Worm (Caenorhabditis elegans) whole organism, L1 larva: Measurements from ENCODE around the gene T03F6.4.

Experiments used
- C04F5.9 ChIP-seq: sonication (generic microtip); optimal IDR thresholded peaks from 2 replicates; lab custom pipeline; 2016; ENCODE audit warnings: missing genetic modification characterization, missing compliant biosample characterization
- C16A3.4 ChIP-seq: fragments of 150-350 bp; optimal IDR thresholded peaks from 2 replicates; lab custom pipeline; 2014; ENCODE audit warnings: missing biosample characterization, missing genetic modification characterization
- C34B4.2 ChIP-seq: sonication (generic microtip); optimal IDR thresholded peaks from 2 replicates; lab custom pipeline; 2017; ENCODE audit warnings: mild to moderate bottlenecking, missing genetic modification characterization, missing compliant biosample characterization
- F16B12.6 ChIP-seq: fragments of 150-350 bp; optimal IDR thresholded peaks from 2 replicates; lab custom pipeline; 2014; ENCODE audit warnings: missing biosample characterization, missing genetic modification characterization
- Y116A8C.19 ChIP-seq: sonication (generic microtip); optimal IDR thresholded peaks from 2 replicates; lab custom pipeline; 2016; ENCODE audit warnings: missing compliant biosample characterization, missing genetic modification characterization, borderline replicate concordance
- aly-2 ChIP-seq: fragments of 150-350 bp; optimal IDR thresholded peaks from 2 replicates; lab custom pipeline; 2014; ENCODE audit warnings: missing biosample characterization, missing genetic modification characterization
- blmp-1 ChIP-seq: fragments of 150-350 bp; optimal IDR thresholded peaks from 2 replicates; lab custom pipeline; 2014; ENCODE audit warnings: missing biosample characterization, missing genetic modification characterization
- ceh-88 ChIP-seq: fragments of 200-800 bp; sonication (Bioruptor generic); IDR thresholded peaks from 2 replicates; pipeline ENCODE4 v1.3.6; 2022; ENCODE audit warnings: missing genetic modification characterization, missing compliant biosample characterization
- ces-1 ChIP-seq: fragments of 150-350 bp; optimal IDR thresholded peaks from 2 replicates; lab custom pipeline; 2014; ENCODE audit warnings: missing biosample characterization, missing genetic modification reagents, missing genetic modification characterization
- dsc-1 ChIP-seq: sonication (generic microtip); optimal IDR thresholded peaks from 2 replicates; lab custom pipeline; 2016; ENCODE audit warnings: mild to moderate bottlenecking, missing genetic modification characterization, missing compliant biosample characterization
- efl-1 ChIP-seq, 4 experiments: fragments of 150-350 bp; optimal IDR thresholded peaks in 3 of 4; peaks in 1 of 4; 1 replicate in 1 of 4; 2 replicates in 3 of 4; lab custom pipeline; 2014; ENCODE audit warnings: missing biosample characterization in 2 of 4, missing genetic modification characterization in 2 of 4, missing genetic modification reagents in 2 of 4
- egl-13 ChIP-seq: sonication (generic microtip); optimal IDR thresholded peaks from 2 replicates; lab custom pipeline; 2016; ENCODE audit warnings: missing genotype, missing genetic modification reagents, missing genetic modification characterization, missing compliant biosample characterization
- egl-27 ChIP-seq, 2 experiments: fragments of 150-350 bp in 1 of 2; sonication (generic microtip); optimal IDR thresholded peaks; 3 replicates each; lab custom pipeline; 2017 to 2018; ENCODE audit warnings: missing biosample characterization in 2 of 2, missing genetic modification characterization in 2 of 2, missing genetic modification reagents in 2 of 2
- elt-2 ChIP-seq: sonication (generic microtip); optimal IDR thresholded peaks from 2 replicates; lab custom pipeline; 2016; ENCODE audit warnings: missing genetic modification characterization, mild to moderate bottlenecking, inconsistent platforms, missing compliant biosample characterization, missing genetic modification reagents
- fkh-8 ChIP-seq: sonication (generic microtip); optimal IDR thresholded peaks from 2 replicates; lab custom pipeline; 2016; ENCODE audit warnings: mild to moderate bottlenecking, missing genetic modification characterization, missing compliant biosample characterization
- fos-1 ChIP-seq: fragments of 150-350 bp; optimal IDR thresholded peaks from 2 replicates; lab custom pipeline; 2014; ENCODE audit warnings: missing biosample characterization, missing genetic modification characterization
- grh-1 ChIP-seq: fragments of 200-800 bp; sonication (Bioruptor generic); IDR thresholded peaks from 2 replicates; pipeline ENCODE4 v1.3.6; 2022; ENCODE audit warnings: missing genetic modification reagents, missing genetic modification characterization, missing compliant biosample characterization
- hlh-17 ChIP-seq: fragments of 200-800 bp; sonication (Bioruptor generic); optimal IDR thresholded peaks from 2 replicates; lab custom pipeline; 2018; ENCODE audit warnings: missing genetic modification characterization, mild to moderate bottlenecking, missing compliant biosample characterization, moderate library complexity, borderline replicate concordance
- hlh-4 ChIP-seq: sonication (generic microtip); optimal IDR thresholded peaks from 2 replicates; lab custom pipeline; 2016; ENCODE audit warnings: mild to moderate bottlenecking, missing genetic modification characterization, missing compliant biosample characterization
- isw-1 ChIP-seq: fragments of 200-800 bp; sonication (Bioruptor generic); IDR thresholded peaks from 2 replicates; pipeline ENCODE4 v1.3.6; 2022; ENCODE audit warnings: missing genetic modification characterization, missing compliant biosample characterization
- jun-1 ChIP-seq: fragments of 150-350 bp; optimal IDR thresholded peaks from 2 replicates; lab custom pipeline; 2014; ENCODE audit warnings: missing biosample characterization, missing genetic modification reagents, missing genetic modification characterization
- lin-14 ChIP-seq: fragments of 200-800 bp; sonication (Bioruptor generic); optimal IDR thresholded peaks from 2 replicates; lab custom pipeline; 2018; ENCODE audit warnings: mild to moderate bottlenecking, missing genetic modification characterization, moderate library complexity, missing compliant biosample characterization
- lin-15B ChIP-seq: fragments of 150-350 bp; sonication (generic microtip); optimal IDR thresholded peaks from 3 replicates; lab custom pipeline; 2014; ENCODE audit warnings: missing biosample characterization, missing genetic modification characterization
- lir-3 ChIP-seq: sonication (generic microtip); optimal IDR thresholded peaks from 2 replicates; lab custom pipeline; 2016; ENCODE audit warnings: mild to moderate bottlenecking, missing genetic modification characterization, moderate library complexity, missing compliant biosample characterization; ENCODE audit not compliant: poor library complexity
- mab-9 ChIP-seq: fragments of 200-800 bp; sonication (Bioruptor generic); IDR thresholded peaks from 2 replicates; pipeline ENCODE4 v1.3.6; 2022; ENCODE audit warnings: missing genetic modification reagents, missing genetic modification characterization, missing compliant biosample characterization
- mdl-1 ChIP-seq, 2 experiments: fragments of 150-350 bp; optimal IDR thresholded peaks; 2 replicates each; lab custom pipeline; 2014 to 2017; ENCODE audit warnings: missing biosample characterization in 2 of 2, missing genetic modification characterization in 2 of 2, inconsistent platforms in 1 of 2
- mep-1 ChIP-seq: fragments of 150-350 bp; optimal IDR thresholded peaks from 2 replicates; lab custom pipeline; 2014; ENCODE audit warnings: missing biosample characterization, missing genetic modification characterization
- nhr-11 ChIP-seq: fragments of 150-350 bp; optimal IDR thresholded peaks from 2 replicates; lab custom pipeline; 2014; ENCODE audit warnings: missing biosample characterization, missing genetic modification characterization
- nhr-19 ChIP-seq: fragments of 200-800 bp; sonication (Bioruptor generic); conservative IDR thresholded peaks from 2 replicates; pipeline ENCODE4 v1.3.6; 2022; ENCODE audit warnings: missing genetic modification characterization, missing compliant biosample characterization
- nhr-237 ChIP-seq: fragments of 150-350 bp; optimal IDR thresholded peaks from 2 replicates; lab custom pipeline; 2014; ENCODE audit warnings: missing biosample characterization, missing genetic modification characterization
- nhr-71 ChIP-seq: sonication (generic microtip); optimal IDR thresholded peaks from 2 replicates; lab custom pipeline; 2016; ENCODE audit warnings: mild to moderate bottlenecking, missing genetic modification characterization, moderate library complexity, missing compliant biosample characterization
- nhr-77 ChIP-seq: fragments of 150-350 bp; optimal IDR thresholded peaks from 2 replicates; lab custom pipeline; 2014; ENCODE audit warnings: missing biosample characterization, missing genetic modification characterization
- nhr-85 ChIP-seq: sonication (generic microtip); peaks from one replicate; lab custom pipeline; 2016; ENCODE audit warnings: missing genetic modification characterization, inconsistent platforms, missing compliant biosample characterization
- pax-3 ChIP-seq: fragments of 200-800 bp; sonication (Bioruptor generic); optimal IDR thresholded peaks from 2 replicates; lab custom pipeline; 2018; ENCODE audit warnings: mild to moderate bottlenecking, missing genetic modification characterization, moderate library complexity, missing compliant biosample characterization
- pqm-1 ChIP-seq: sonication (generic microtip); optimal IDR thresholded peaks from 3 replicates; lab custom pipeline; 2017; ENCODE audit warnings: missing biosample characterization, missing genetic modification characterization
- skn-1 ChIP-seq: fragments of 150-350 bp; optimal IDR thresholded peaks from 2 replicates; lab custom pipeline; 2014; ENCODE audit warnings: missing biosample characterization, missing genetic modification characterization
- snu-23 ChIP-seq: sonication (generic microtip); optimal IDR thresholded peaks from 2 replicates; lab custom pipeline; 2016; ENCODE audit warnings: missing genetic modification characterization, missing compliant biosample characterization
- sox-4 ChIP-seq: sonication (generic microtip); optimal IDR thresholded peaks from 2 replicates; lab custom pipeline; 2016; ENCODE audit warnings: missing genetic modification characterization, missing compliant biosample characterization
- sptf-1 ChIP-seq: fragments of 150-350 bp; optimal IDR thresholded peaks from 2 replicates; lab custom pipeline; 2014; ENCODE audit warnings: missing biosample characterization, missing genetic modification characterization
- sup-37 ChIP-seq: fragments of 200-800 bp; sonication (Bioruptor generic); optimal IDR thresholded peaks from 2 replicates; lab custom pipeline; 2018; ENCODE audit warnings: mild to moderate bottlenecking, missing genetic modification characterization, missing compliant biosample characterization
- swsn-7 ChIP-seq: sonication (generic microtip); optimal IDR thresholded peaks from 2 replicates; lab custom pipeline; 2016; ENCODE audit warnings: missing genetic modification characterization, missing compliant biosample characterization
- unc-130 ChIP-seq: fragments of 150-350 bp; optimal IDR thresholded peaks from 2 replicates; lab custom pipeline; 2017; ENCODE audit warnings: missing biosample characterization, missing genetic modification characterization, inconsistent platforms
- unc-98 ChIP-seq: fragments of 200-800 bp; sonication (Bioruptor generic); IDR thresholded peaks from 2 replicates; pipeline ENCODE4 v1.3.6; 2022; ENCODE audit warnings: missing genetic modification characterization, missing compliant biosample characterization
- vab-15 ChIP-seq: sonication (generic microtip); optimal IDR thresholded peaks from 2 replicates; lab custom pipeline; 2017; ENCODE audit warnings: missing genotype, mild to moderate bottlenecking, missing genetic modification characterization, missing compliant biosample characterization
- zag-1 ChIP-seq: fragments of 150-350 bp; optimal IDR thresholded peaks from 2 replicates; lab custom pipeline; 2014; ENCODE audit warnings: missing biosample characterization, missing genetic modification characterization
- zip-4 ChIP-seq: fragments of 200-800 bp; sonication (Bioruptor generic); optimal IDR thresholded peaks from 2 replicates; lab custom pipeline; 2018; ENCODE audit warnings: mild to moderate bottlenecking, missing genetic modification characterization, moderate library complexity, missing compliant biosample characterization

Gene T03F6.4

DNA sequence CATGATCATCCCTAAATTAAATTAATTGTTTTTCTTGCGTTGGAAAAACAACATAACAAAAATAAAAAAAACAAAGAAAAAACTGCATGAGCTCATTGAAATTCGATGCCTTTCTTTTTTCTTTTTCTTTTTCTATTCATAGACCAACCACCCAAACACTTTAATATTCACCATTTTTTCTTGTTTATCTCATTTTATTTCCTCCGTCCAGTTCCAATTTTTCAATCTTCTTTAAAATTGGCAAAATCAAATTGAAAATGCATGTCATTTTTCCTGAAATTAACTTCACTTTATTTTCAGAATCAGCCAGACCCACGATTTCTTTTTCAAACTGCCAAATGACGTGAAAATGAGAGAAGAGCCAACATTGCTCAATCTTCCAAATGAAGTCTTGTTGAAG, at the start of gene T03F6.4:
Gene T03F6.4 (plus strand): TSS at position 301 of the 400 bp plus-strand sequence.
- TF ChIP-seq skn-1 (tag; lab: Kevin White, UChicago) (no peak), elt-2 (tag; lab: Kevin White, UChicago) (no peak), nhr-19 (GFP tag; lab: Robert Waterston, UW) (no peak), snu-23 (GFP tag; lab: Kevin White, UChicago) (no peak), blmp-1 (tag; lab: Kevin White, UChicago) (no peak), sup-37 (GFP tag; lab: Kevin White, UChicago) (no peak), sox-4 (no peak), mdl-1 (tag; optimal IDR thresholded peaks at IDR 0.05; lab: Kevin White, UChicago) (no peak), F16B12.6 (tag; lab: Kevin White, UChicago) (no peak), lin-14 (GFP tag; lab: Kevin White, UChicago) (no peak), unc-98 (no peak), nhr-77 (tag; lab: Kevin White, UChicago) (no peak), zag-1 (tag; lab: Kevin White, UChicago) (no peak), fos-1 (tag; lab: Kevin White, UChicago) (no peak), jun-1 (tag; lab: Kevin White, UChicago) (no peak), pax-3 (tag; lab: Kevin White, UChicago) (no peak), fkh-8 (tag; lab: Kevin White, UChicago) (no peak)

DNA sequence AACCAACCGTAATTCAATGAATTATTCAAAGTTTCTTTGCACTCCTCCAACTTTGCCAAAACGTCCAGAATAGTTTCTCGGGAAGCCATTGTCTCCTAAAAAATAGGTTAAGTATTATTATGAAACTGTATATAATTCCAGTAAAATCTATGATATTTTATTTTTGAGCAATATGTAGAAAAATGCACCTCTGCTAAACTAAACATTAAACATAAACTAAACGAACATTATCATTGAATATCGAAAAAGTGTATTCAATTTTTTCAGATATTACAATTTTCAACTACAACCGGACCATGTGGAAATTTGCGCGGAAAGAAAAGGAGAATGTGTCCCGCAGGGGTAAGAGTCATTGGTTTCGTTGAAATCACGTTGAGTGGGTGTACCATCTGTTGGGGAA, 46.3 kb upstream of the T03F6.4 start, which contains the start of gene F53A2.3:
Gene F53A2.3 (minus strand): TSS at position 101 of the 400 bp plus-strand sequence.
- TF ChIP-seq C04F5.9 (tag; lab: Kevin White, UChicago) (no peak), mab-9 (GFP tag; lab: Robert Waterston, UW) (no peak), F16B12.6 (tag; lab: Kevin White, UChicago) (no peak), pax-3 (tag; lab: Kevin White, UChicago) (no peak), efl-1 (optimal IDR thresholded peaks at IDR 0.05; lab: Kevin White, UChicago) (no peak), efl-1 (GFP tag; optimal IDR thresholded peaks at IDR 0.05 in 1 of 2; lab: Kevin White, UChicago) (no peak), nhr-11 (no peak)
- TF ChIP-seq, all 84 proteins: peak for 0

- TF ChIP-seq sptf-1 (tag; lab: Kevin White, UChicago) (no peak), sup-37 (GFP tag; lab: Kevin White, UChicago) (no peak), C16A3.4 (no peak), lin-14 (GFP tag; lab: Kevin White, UChicago) (no peak), Y116A8C.19 (tag; lab: Kevin White, UChicago) (no peak), egl-13 (no peak), lin-15B (tag; lab: Kevin White, UChicago) (peak; percentile 20), grh-1 (GFP tag; lab: Robert Waterston, UW) (no peak), aly-2 (tag; lab: Kevin White, UChicago) (no peak), C34B4.2 (no peak), swsn-7 (tag; lab: Kevin White, UChicago) (no peak), unc-130 (tag; lab: Kevin White, UChicago) (no peak), pax-3 (tag; lab: Kevin White, UChicago) (no peak), ceh-88 (GFP tag; lab: Robert Waterston, UW) (no peak), nhr-237 (no peak), dsc-1 (tag; lab: Kevin White, UChicago) (peak; percentile 66), pqm-1 (no peak), efl-1 (optimal IDR thresholded peaks at IDR 0.05; lab: Kevin White, UChicago) (peak; percentile 18 to 70), efl-1 (GFP tag; optimal IDR thresholded peaks at IDR 0.05 in 1 of 2; lab: Kevin White, UChicago) (peak; percentile 77 to 98), isw-1 (GFP tag; lab: Robert Waterston, UW) (no peak), egl-27 (tag; optimal IDR thresholded peaks at IDR 0.05; lab: Kevin White, UChicago) (no peak), lir-3 (tag; lab: Kevin White, UChicago) (no peak), hlh-17 (no peak), nhr-71 (tag; lab: Kevin White, UChicago) (peak; percentile 56), sox-4 (no peak), ces-1 (GFP tag; lab: Kevin White, UChicago) (no peak), nhr-85 (tag; lab: Kevin White, UChicago) (no peak), fos-1 (tag; lab: Kevin White, UChicago) (no peak), hlh-4 (tag; lab: Kevin White, UChicago) (no peak), zip-4 (no peak), mep-1 (no peak), vab-15 (tag; lab: Kevin White, UChicago) (no peak)
These were observed 45.3 kb upstream of the T03F6.4 start for ce11 chrIII:13340504-13341274.
